Fruit fly (Drosophila melanogaster) whole organism, prepupa: ENCODE data around the gene CG18754.

ENCODE experiments used
- CG10631 ChIP-seq: fragments of 200-800 bp; sonication (Bioruptor generic); optimal IDR thresholded peaks from 2 replicates; lab custom pipeline; 2016; ENCODE audit warnings: missing biosample characterization, missing genetic modification characterization
- CG11294 ChIP-seq: fragments of 200-800 bp; sonication (Bioruptor generic); IDR thresholded peaks from 2 replicates; pipeline ENCODE4 v1.3.6; 2022; ENCODE audit warnings: missing biosample characterization, missing genetic modification characterization
- CG15336 ChIP-seq: fragments of 200-800 bp; sonication (Bioruptor generic); IDR thresholded peaks from 2 replicates; pipeline ENCODE4 v1.3.6; 2022; ENCODE audit warnings: missing biosample characterization, missing genetic modification characterization
- CG6276 ChIP-seq: fragments of 200-800 bp; sonication (Bioruptor generic); optimal IDR thresholded peaks from 2 replicates; lab custom pipeline; 2017; ENCODE audit warnings: missing biosample characterization, mild to moderate bottlenecking, missing genetic modification characterization
- Eip75B ChIP-seq: fragments of 200-800 bp; sonication (Bioruptor generic); optimal IDR thresholded peaks from 3 replicates; lab custom pipeline; 2016; ENCODE audit warnings: missing biosample characterization, missing genetic modification characterization
- Hr4 ChIP-seq: fragments of 200-800 bp; sonication (Bioruptor generic); optimal IDR thresholded peaks from 3 replicates; lab custom pipeline; 2016; ENCODE audit warnings: missing biosample characterization, missing genetic modification characterization
- Lpt ChIP-seq: fragments of 200-800 bp; sonication (Bioruptor generic); optimal IDR thresholded peaks from 3 replicates; lab custom pipeline; 2016; ENCODE audit warnings: missing biosample characterization, missing genetic modification characterization
- Sox15 ChIP-seq: fragments of 200-800 bp; sonication (Bioruptor generic); optimal IDR thresholded peaks from 3 replicates; lab custom pipeline; 2016; ENCODE audit warnings: missing biosample characterization, missing genetic modification characterization
- dac ChIP-seq: fragments of 200-800 bp; sonication (Bioruptor generic); optimal IDR thresholded peaks from 2 replicates; lab custom pipeline; 2017; ENCODE audit warnings: missing biosample characterization, mild to moderate bottlenecking, missing genetic modification characterization

DNA sequence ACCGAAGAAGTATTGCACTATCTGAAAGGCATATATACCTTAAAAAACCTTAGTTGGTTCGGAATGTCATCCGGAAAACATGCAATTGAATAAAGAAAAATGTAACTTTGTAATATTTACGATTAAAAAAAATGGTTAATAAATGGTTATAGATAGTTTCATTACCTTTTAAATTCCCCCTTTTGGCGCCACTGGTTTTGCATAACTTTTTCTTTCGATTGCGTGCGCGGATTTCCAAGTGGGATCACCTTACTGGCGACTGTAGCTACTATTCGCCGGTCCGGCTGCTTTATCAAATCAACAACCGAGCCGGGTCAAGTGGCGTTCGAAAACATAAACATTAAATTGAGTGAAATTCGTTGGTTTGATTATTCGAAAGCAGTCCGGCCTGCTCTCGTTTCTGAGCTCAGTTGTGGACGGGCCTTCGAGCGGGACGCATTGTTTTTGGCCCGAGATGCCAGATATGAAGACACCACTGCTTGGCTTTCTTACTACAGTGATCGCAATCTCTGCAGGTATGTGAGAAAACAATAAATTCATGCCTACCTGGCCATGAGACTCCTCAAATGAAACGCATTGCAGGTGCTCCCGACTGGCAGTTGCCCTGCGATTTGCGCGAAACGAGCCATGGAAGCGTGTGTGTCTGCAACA is 20.7 kb downstream of the CG18754 start, which contains the start of gene Gba1b:
- TF ChIP-seq dac, result no peak
- TF ChIP-seq Hr4, result no peak
- no peak for TF ChIP-seq CG15336 (GFP tag; lab: Robert Waterston, UW)
- TF ChIP-seq Lpt (GFP tag; lab: Kevin White, UChicago), result no peak
- TF ChIP-seq CG11294 (GFP tag; lab: Robert Waterston, UW), result no peak
- no peak for TF ChIP-seq Sox15 (GFP tag; lab: Kevin White, UChicago)
- TF ChIP-seq CG10631, result no peak
- no peak for TF ChIP-seq CG6276
- TF ChIP-seq Eip75B (GFP tag; lab: Kevin White, UChicago), result no peak
